Fruit fly (Drosophila melanogaster): Measurements from ENCODE around the gene CG7031.

- no peak for TF ChIP-seq wek (GFP tag; optimal IDR thresholded peaks at IDR 0.05)
- TF ChIP-seq CG18262 (tag; optimal IDR thresholded peaks at IDR 0.05): no peak
- no peak for TF ChIP-seq maf-S (GFP tag; optimal IDR thresholded peaks at IDR 0.05)
Measured at dm6 chr3R:22757117-22757516, 47.0 kb upstream of the CG7031 start.
